Fruit fly (Drosophila melanogaster) whole organism, wandering third instar larva: ENCODE results near the gene Desat2.

Source experiments
- HLH106 ChIP-seq: fragments of 200-800 bp; optimal IDR thresholded peaks from 3 replicates; lab custom pipeline; 2019; ENCODE audit warnings: missing biosample characterization, mild to moderate bottlenecking, missing genetic modification characterization, moderate library complexity
- h ChIP-seq: fragments of 200-800 bp; sonication (Bioruptor generic); optimal IDR thresholded peaks from 3 replicates; lab custom pipeline; 2016; ENCODE audit warnings: missing biosample characterization, mild to moderate bottlenecking, missing genetic modification characterization
- woc ChIP-seq: sonication (Bioruptor generic); optimal IDR thresholded peaks from 2 replicates; lab custom pipeline; 2016; ENCODE audit warnings: missing biosample characterization, mild to moderate bottlenecking, missing genetic modification characterization

DNA sequence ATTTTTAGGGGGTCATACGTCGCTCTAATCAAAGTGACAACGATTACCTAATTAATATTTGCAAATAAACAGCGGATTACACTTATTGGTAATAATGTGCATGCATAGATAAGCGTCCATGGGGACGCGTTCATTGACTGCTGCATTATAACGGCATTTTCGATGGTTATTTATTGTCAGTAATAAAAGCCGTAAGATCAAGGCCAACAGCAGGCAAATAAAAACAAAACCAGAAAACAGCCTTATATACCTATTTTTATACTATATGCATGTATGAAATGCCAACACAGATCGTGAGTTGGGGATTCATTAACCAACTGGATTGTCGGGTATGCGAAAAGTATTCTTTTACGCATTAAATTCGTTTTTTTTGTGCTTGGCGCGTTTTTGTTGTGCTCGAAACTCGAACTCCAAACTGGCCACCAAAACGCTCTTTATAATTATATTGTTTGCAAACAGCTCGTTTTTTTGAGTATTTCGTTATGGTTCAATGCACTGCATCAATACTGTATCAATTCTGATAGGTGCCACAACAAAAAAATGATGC is 14.7 kb downstream of the Desat2 start:
- TF ChIP-seq h (GFP tag; lab: Kevin White, UChicago) (no peak), woc (GFP tag; lab: Kevin White, UChicago) (no peak), HLH106 (tag; lab: Kevin White, UChicago) (no peak)
